Worm (Caenorhabditis elegans): ENCODE data around the gene Y6E2A.10.

DNA sequence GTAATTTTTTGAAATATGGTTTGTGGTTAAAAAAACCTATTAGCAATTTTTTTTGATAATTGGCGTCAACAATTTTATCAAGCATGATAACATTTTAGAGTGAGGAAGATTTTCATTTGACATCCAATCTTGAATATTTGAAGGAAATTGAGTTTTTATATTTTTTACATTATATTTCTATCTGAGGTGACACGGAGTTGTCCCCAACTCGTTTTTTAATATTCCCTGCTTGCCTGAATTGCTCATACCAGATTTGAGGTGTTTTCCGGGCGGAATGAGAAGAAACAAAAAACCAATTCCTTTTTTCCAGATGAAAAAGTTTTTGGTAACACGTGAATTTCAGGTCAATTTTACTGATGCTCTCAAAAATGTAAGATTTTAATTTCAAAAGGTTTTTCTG is 10.8 kb downstream of the Y6E2A.10 start, which contains the start of gene Y6E2A.7:
- TF ChIP-seq unc-62 (GFP tag; optimal IDR thresholded peaks at IDR 0.05) (no peak), nhr-12 (tag; optimal IDR thresholded peaks at IDR 0.05) (no peak), nhr-237 (tag; optimal IDR thresholded peaks at IDR 0.05) (no peak), mep-1 (tag; optimal IDR thresholded peaks at IDR 0.05) (no peak), ces-1 (GFP tag; optimal IDR thresholded peaks at IDR 0.05) (no peak), blmp-1 (tag; optimal IDR thresholded peaks at IDR 0.05) (no peak), mls-2 (tag; optimal IDR thresholded peaks at IDR 0.05) (no peak)

Measured in whole organism, mixed stage, embryonic.